Worm (Caenorhabditis elegans) whole organism, L4 larva: Measurements from ENCODE around the gene pygl-1.

ENCODE experiments used
- ceh-82 ChIP-seq: sonication (generic microtip); optimal IDR thresholded peaks from 2 replicates; lab custom pipeline; 2017; ENCODE audit warnings: missing biosample characterization, missing genetic modification characterization
- dmd-6 ChIP-seq: fragments of 200-800 bp; sonication (Bioruptor generic); IDR thresholded peaks from 2 replicates; pipeline ENCODE4 v1.3.6; 2022; ENCODE audit warnings: missing genetic modification reagents, missing genetic modification characterization, missing compliant biosample characterization

The pygl-1 gene

ce11 chrV:3634293-3635016 is 55.6 kb downstream of the pygl-1 start (continued):
- TF ChIP-seq dmd-6 (GFP tag; lab: Robert Waterston, UW) (peak; percentile 71), ceh-82 (tag; lab: Kevin White, UChicago) (no peak)
- TF ChIP-seq, all 104 proteins: peak for 29
